Fruit fly (Drosophila melanogaster): Measurements from ENCODE around the gene Pdss2.
A peak's percentile ranks its signal among the peaks of the same experiment; 100 is the strongest.

DNA sequence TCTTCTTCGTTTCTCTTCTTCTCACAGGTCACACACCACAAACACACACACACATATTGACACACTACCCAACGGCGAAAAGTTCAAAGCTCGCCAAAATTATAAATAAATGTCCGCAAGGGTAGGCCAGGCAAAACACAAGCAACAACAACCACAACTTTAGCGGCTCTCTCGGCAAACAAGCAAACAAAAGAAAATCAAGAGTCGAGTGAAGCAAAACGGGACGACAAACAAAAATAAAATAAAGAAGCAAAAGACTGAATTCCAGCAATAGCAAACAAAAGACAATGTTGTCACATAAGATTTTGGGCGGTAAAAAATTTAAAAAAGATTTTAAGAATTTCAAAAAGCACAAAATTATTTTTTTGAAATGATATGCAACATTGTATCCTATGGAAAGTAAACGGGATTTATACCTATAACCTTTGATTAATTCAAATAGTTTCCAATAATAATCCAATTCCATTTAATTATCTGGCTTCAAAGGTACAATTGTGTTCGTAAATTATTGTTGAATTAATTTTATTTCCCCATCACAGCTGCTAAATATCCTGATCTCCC, 19.4 kb upstream of the Pdss2 start:
- TF ChIP-seq Pif1B (GFP tag; optimal IDR thresholded peaks at IDR 0.05), result no peak
- no peak for TF ChIP-seq Ets98B (GFP tag; IDR thresholded peaks at IDR 0.05)
- no peak for TF ChIP-seq Snoo (tag; optimal IDR thresholded peaks at IDR 0.05)
- TF ChIP-seq gl (tag; optimal IDR thresholded peaks at IDR 0.05), result no peak
- TF ChIP-seq CG9948 (tag; optimal IDR thresholded peaks at IDR 0.05), result peak; percentile 13
- no peak for TF ChIP-seq CG4496 (GFP tag; IDR thresholded peaks at IDR 0.05)
- TF ChIP-seq CG12605 (GFP tag; IDR thresholded peaks at IDR 0.05), result no peak
- peak; percentile 24 for TF ChIP-seq D1 (tag; optimal IDR thresholded peaks at IDR 0.05)
- TF ChIP-seq CG14655 (GFP tag; optimal IDR thresholded peaks at IDR 0.05), result no peak
- TF ChIP-seq CG15710 (tag; optimal IDR thresholded peaks at IDR 0.05), result no peak
- TF ChIP-seq CG8159 (tag; optimal IDR thresholded peaks at IDR 0.05), result no peak
- no peak for TF ChIP-seq EcR (GFP tag; optimal IDR thresholded peaks at IDR 0.05)
- no peak for TF ChIP-seq CG34367 (tag; optimal IDR thresholded peaks at IDR 0.05)
- no peak for TF ChIP-seq fd96Ca (GFP tag; IDR thresholded peaks at IDR 0.05)

Measured in whole organism, pupa.